Worm (Caenorhabditis elegans) whole organism, late embryonic: ENCODE data around the gene clec-214.

ENCODE experiments used
- ama-1 ChIP-seq: fragments of 150-350 bp; optimal IDR thresholded peaks from 2 replicates; lab custom pipeline; 2014
- ceh-48 ChIP-seq: sonication (generic microtip); optimal IDR thresholded peaks from 2 replicates; lab custom pipeline; 2016; ENCODE audit warnings: missing genetic modification characterization, inconsistent platforms, missing compliant biosample characterization
- elt-2 ChIP-seq: sonication (generic microtip); optimal IDR thresholded peaks from 2 replicates; lab custom pipeline; 2016; ENCODE audit warnings: missing genetic modification reagents, missing genetic modification characterization, missing compliant biosample characterization
- lin-11 ChIP-seq: fragments of 200-800 bp; sonication (Bioruptor generic); optimal IDR thresholded peaks from 2 replicates; lab custom pipeline; 2018; ENCODE audit warnings: mild to moderate bottlenecking, missing genetic modification characterization, missing compliant biosample characterization
- madf-2 ChIP-seq: sonication (generic microtip); optimal IDR thresholded peaks from 2 replicates; lab custom pipeline; 2017; ENCODE audit warnings: missing genetic modification characterization, missing compliant biosample characterization
- mec-3 ChIP-seq: sonication (generic microtip); optimal IDR thresholded peaks from 2 replicates; lab custom pipeline; 2016; ENCODE audit warnings: borderline replicate concordance, missing genetic modification characterization, missing compliant biosample characterization
- nhr-11 ChIP-seq: fragments of 150-350 bp; optimal IDR thresholded peaks from 2 replicates; lab custom pipeline; 2014; ENCODE audit warnings: missing biosample characterization, missing genetic modification characterization
- pqm-1 ChIP-seq: sonication (generic microtip); optimal IDR thresholded peaks from 2 replicates; lab custom pipeline; 2016; ENCODE audit warnings: missing genetic modification characterization, missing compliant biosample characterization
- ref-2 ChIP-seq: sonication (generic microtip); optimal IDR thresholded peaks from 2 replicates; lab custom pipeline; 2016; ENCODE audit warnings: missing genetic modification characterization, missing compliant biosample characterization

ce11 chrV:7612044-7612443 is 1.9 kb downstream of the clec-214 start, which contains the start of gene clec-215:
- TF ChIP-seq ceh-48 (tag; lab: Kevin White, UChicago), result no peak
- TF ChIP-seq pqm-1 (tag; lab: Kevin White, UChicago), result no peak
- no peak for TF ChIP-seq elt-2 (tag; lab: Kevin White, UChicago)
- TF ChIP-seq madf-2 (tag; lab: Kevin White, UChicago), result no peak
- TF ChIP-seq lin-11 (tag; lab: Kevin White, UChicago), result no peak
- no peak for TF ChIP-seq nhr-11 (tag; lab: Kevin White, UChicago)
- TF ChIP-seq ama-1 (lab: Kevin White, UChicago), result no peak
- no peak for TF ChIP-seq ref-2 (tag; lab: Kevin White, UChicago)
- no peak for TF ChIP-seq mec-3
